Fruit fly (Drosophila melanogaster) whole organism, embryonic: ENCODE results near the gene Cpr67Fa2.

Experiments used
- CG10959 ChIP-seq: fragments of 200-800 bp; sonication (Bioruptor generic); IDR thresholded peaks from 2 replicates; pipeline ENCODE4 v1.3.6; 2022; ENCODE audit warnings: missing biosample characterization, missing genetic modification characterization
- CG12071 ChIP-seq: fragments of 200-800 bp; sonication (Bioruptor generic); optimal IDR thresholded peaks from 3 replicates; lab custom pipeline; 2018; ENCODE audit warnings: missing biosample characterization, mild to moderate bottlenecking, missing genetic modification characterization
- CG18262 ChIP-seq: fragments of 200-800 bp; optimal IDR thresholded peaks from 3 replicates; lab custom pipeline; 2019; ENCODE audit warnings: missing biosample characterization, mild to moderate bottlenecking, missing genetic modification characterization, moderate library complexity
- CG34224 ChIP-seq: fragments of 200-800 bp; sonication (Bioruptor generic); IDR thresholded peaks from 3 replicates; pipeline ENCODE4 v1.3.6; 2022; ENCODE audit warnings: missing biosample characterization, missing genetic modification characterization; ENCODE audit not compliant: partially characterized antibody
- CG6272 ChIP-seq: fragments of 200-800 bp; sonication (Bioruptor generic); IDR thresholded peaks from 2 replicates; pipeline ENCODE4 v1.3.6; 2022; ENCODE audit warnings: missing biosample characterization, missing genetic modification characterization
- Eip74EF ChIP-seq, 2 experiments: fragments of 200-800 bp in 1 of 2; fragments of >200 bp in 1 of 2; sonication (Bioruptor generic) in 1 of 2; optimal IDR thresholded peaks; 2 replicates each; lab custom pipeline; 2017 to 2019; ENCODE audit warnings: missing biosample characterization in 2 of 2, missing genetic modification characterization in 2 of 2, mild to moderate bottlenecking in 1 of 2, moderate library complexity in 1 of 2
- crp ChIP-seq, 2 experiments: fragments of 200-800 bp; sonication (Bioruptor generic); optimal IDR thresholded peaks; 2 replicates in 1 of 2; 3 replicates in 1 of 2; lab custom pipeline; 2017; ENCODE audit warnings: missing biosample characterization in 2 of 2, missing genetic modification characterization in 2 of 2, mild to moderate bottlenecking in 1 of 2, moderate library complexity in 1 of 2
- fru ChIP-seq: fragments of >200 bp; optimal IDR thresholded peaks from 2 replicates; lab custom pipeline; 2017
- gfzf ChIP-seq: fragments of 200-800 bp; sonication (Bioruptor generic); optimal IDR thresholded peaks from 2 replicates; lab custom pipeline; 2016; ENCODE audit warnings: missing biosample characterization, mild to moderate bottlenecking, missing genetic modification characterization, moderate library complexity
- jigr1 ChIP-seq: fragments of 200-800 bp; sonication (Bioruptor generic); IDR thresholded peaks from 3 replicates; pipeline ENCODE4 v1.3.6; 2022; ENCODE audit warnings: missing biosample characterization, missing genetic modification characterization
- lab ChIP-seq: fragments of 200-800 bp; sonication (Bioruptor generic); optimal IDR thresholded peaks from 3 replicates; lab custom pipeline; 2017; ENCODE audit warnings: missing biosample characterization, missing genetic modification characterization, mild to moderate bottlenecking, moderate library complexity, missing genetic modification reagents
- sqz ChIP-seq: fragments of 200-800 bp; sonication (Bioruptor generic); optimal IDR thresholded peaks from 3 replicates; lab custom pipeline; 2018; ENCODE audit warnings: missing biosample characterization, mild to moderate bottlenecking, missing genetic modification characterization

DNA sequence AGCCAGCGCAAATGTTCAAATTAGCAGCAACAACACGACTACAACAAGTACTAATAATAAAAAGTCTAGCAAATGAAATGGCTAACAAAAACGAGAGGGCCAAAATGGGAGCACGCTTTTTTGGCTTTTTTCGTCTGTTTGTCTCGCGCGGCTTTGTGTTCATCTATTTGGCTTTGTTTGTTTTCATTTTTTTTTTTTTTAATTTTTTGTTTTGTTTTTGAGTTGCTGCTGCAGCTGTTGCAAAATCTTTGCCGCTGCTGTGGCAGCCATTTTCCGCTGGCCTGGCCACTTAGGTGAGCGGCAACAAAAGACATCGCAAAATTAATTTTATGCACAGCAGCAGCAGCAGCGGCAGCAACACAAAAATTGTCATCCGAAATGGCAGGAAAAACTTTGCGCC, 46.6 kb downstream of the Cpr67Fa2 start:
- TF ChIP-seq CG12071 (GFP tag; lab: Kevin White, UChicago): no peak
- TF ChIP-seq CG18262 (tag; lab: Kevin White, UChicago): no peak
- TF ChIP-seq Eip74EF (GFP tag; optimal IDR thresholded peaks at IDR 0.05; lab: Kevin White, UChicago): no peak
- no peak for TF ChIP-seq jigr1
- no peak for TF ChIP-seq fru
- TF ChIP-seq gfzf (GFP tag; lab: Kevin White, UChicago): no peak
- no peak for TF ChIP-seq CG34224 (GFP tag; lab: Robert Waterston, UW)
- TF ChIP-seq crp (GFP tag; optimal IDR thresholded peaks at IDR 0.05; lab: Kevin White, UChicago): no peak
- no peak for TF ChIP-seq CG10959 (GFP tag; lab: Robert Waterston, UW)
- TF ChIP-seq sqz (GFP tag; lab: Kevin White, UChicago): no peak
- TF ChIP-seq CG6272 (GFP tag; lab: Robert Waterston, UW): no peak
- TF ChIP-seq lab (GFP tag; lab: Kevin White, UChicago): no peak
